Worm (Caenorhabditis elegans): ENCODE results near the gene C25D7.5.

The C25D7.5 gene

ce11 chrV:15085335-15085800, 32.9 kb downstream of the C25D7.5 start, which contains the start of the genes ahsa-1 and C01G10.7:
TSS of gene ahsa-1 (minus strand) at chrV:15085385.
TSS of gene C01G10.7 (plus strand) at chrV:15085747.
- TF ChIP-seq F10B5.3 (tag; optimal IDR thresholded peaks at IDR 0.05) (no peak), unc-62 (GFP tag; optimal IDR thresholded peaks at IDR 0.05 in 1 of 2) (no peak), unc-62 (tag; optimal IDR thresholded peaks at IDR 0.05) (no peak), Y48G9A.11 (GFP tag; IDR thresholded peaks at IDR 0.05) (peak; percentile 82), hif-1 (tag; optimal IDR thresholded peaks at IDR 0.05) (peak; percentile 60 to 98), sdz-12 (GFP tag; optimal IDR thresholded peaks at IDR 0.05) (no peak), mdt-29 (GFP tag; IDR thresholded peaks at IDR 0.05) (peak; percentile 52; the same call in 1 of the 2 replicates), egl-43 (GFP tag; IDR thresholded peaks at IDR 0.05) (no peak), aly-2 (tag; optimal IDR thresholded peaks at IDR 0.05) (no peak), nhr-42 (GFP tag; IDR thresholded peaks at IDR 0.05) (peak; percentile 46; the same call in 1 of the 2 replicates), F44E2.7 (GFP tag; IDR thresholded peaks at IDR 0.05) (no peak), spr-1 (tag; optimal IDR thresholded peaks at IDR 0.05) (peak; percentile 46), ztf-7 (tag; optimal IDR thresholded peaks at IDR 0.05) (peak; percentile 40), mxl-2 (GFP tag; conservative IDR thresholded peaks at IDR 0.05) (no peak), ceh-44 (GFP tag; IDR thresholded peaks at IDR 0.05) (peak; percentile 72; the same call in 1 of the 2 replicates), nhr-102 (tag; optimal IDR thresholded peaks at IDR 0.05) (no peak), nhr-28 (tag; optimal IDR thresholded peaks at IDR 0.05) (peak; percentile 64), Y105C5A.15 (GFP tag; IDR thresholded peaks at IDR 0.05) (no peak), F49E8.2 (tag; optimal IDR thresholded peaks at IDR 0.05; ENCODE audit: borderline replicate concordance) (peak; percentile 56), nhr-76 (tag; optimal IDR thresholded peaks at IDR 0.05) (no peak), arid-1 (GFP tag; conservative IDR thresholded peaks at IDR 0.05) (0 out of 2 replicates have a peak, but pooled peaks have one; percentile 46), tag-97 (GFP tag; IDR thresholded peaks at IDR 0.05) (0 out of 2 replicates have a peak, but pooled peaks have one; percentile 12), cey-2 (tag; optimal IDR thresholded peaks at IDR 0.05; ENCODE audit: borderline replicate concordance, insufficient read depth) (no peak), unc-130 (GFP tag; optimal IDR thresholded peaks at IDR 0.05) (peak; percentile 98), daf-19 (GFP tag; conservative IDR thresholded peaks at IDR 0.05) (no peak), mep-1 (tag; optimal IDR thresholded peaks at IDR 0.05) (no peak), T20F7.1 (GFP tag; optimal IDR thresholded peaks at IDR 0.05) (peak; percentile 87), daf-8 (GFP tag; IDR thresholded peaks at IDR 0.05) (no peak), zfp-2 (tag; optimal IDR thresholded peaks at IDR 0.05) (no peak), pqm-1 (tag; optimal IDR thresholded peaks at IDR 0.05) (peak; percentile 72), aha-1 (tag) (peak; percentile 98), F37D6.2 (tag; optimal IDR thresholded peaks at IDR 0.05) (peak; percentile 70), dpl-1 (GFP tag; optimal IDR thresholded peaks at IDR 0.05) (peak; percentile 84), zag-1 (tag; optimal IDR thresholded peaks at IDR 0.05) (no peak), hlh-30 (tag; optimal IDR thresholded peaks at IDR 0.05; ENCODE audit: insufficient read depth) (no peak), lin-29 (GFP tag; IDR thresholded peaks at IDR 0.05) (no peak), lir-3 (tag; optimal IDR thresholded peaks at IDR 0.05) (no peak), set-16 (GFP tag; IDR thresholded peaks at IDR 0.05) (no peak), nhr-111 (GFP tag; optimal IDR thresholded peaks at IDR 0.05) (no peak), dve-1 (tag; optimal IDR thresholded peaks at IDR 0.05; ENCODE audit: insufficient read depth) (no peak), ZK546.5 (tag; optimal IDR thresholded peaks at IDR 0.05) (no peak), dmd-6 (GFP tag; IDR thresholded peaks at IDR 0.05) (peak; percentile 86), ceh-62 (tag; optimal IDR thresholded peaks at IDR 0.05) (no peak), rbr-2 (tag; optimal IDR thresholded peaks at IDR 0.05) (peak; percentile 87), snpc-4 (tag; optimal IDR thresholded peaks at IDR 0.05) (no peak), php-3 (GFP tag; IDR thresholded peaks at IDR 0.05) (no peak), attf-4 (tag; optimal IDR thresholded peaks at IDR 0.05) (no peak), ceh-28 (tag; optimal IDR thresholded peaks at IDR 0.05) (no peak), Y5F2A.4 (GFP tag; optimal IDR thresholded peaks at IDR 0.05) (no peak), ceh-32 (tag; optimal IDR thresholded peaks at IDR 0.05; ENCODE audit: poor library complexity) (no peak), ama-1 (optimal IDR thresholded peaks at IDR 0.05) (no peak), duxl-1 (tag; optimal IDR thresholded peaks at IDR 0.05; ENCODE audit: poor library complexity) (peak; percentile 72)
